Fruit fly (Drosophila melanogaster) whole organism, embryonic: Measurements from ENCODE around the gene CG12728.

Experiments
- Bdp1 ChIP-seq: fragments of 200-800 bp; sonication (Bioruptor generic); optimal IDR thresholded peaks from 3 replicates; lab custom pipeline; 2016; ENCODE audit warnings: missing biosample characterization, missing genetic modification characterization
- CG11247 ChIP-seq: fragments of 200-800 bp; sonication (Bioruptor generic); IDR thresholded peaks from 2 replicates; pipeline ENCODE4 v1.3.6; 2022; ENCODE audit warnings: missing biosample characterization, missing genetic modification characterization
- CG12236 ChIP-seq: fragments of 200-800 bp; sonication (Bioruptor generic); optimal IDR thresholded peaks from 2 replicates; lab custom pipeline; 2016; ENCODE audit warnings: missing biosample characterization, missing genetic modification characterization
- CG12769 ChIP-seq: fragments of 200-800 bp; sonication (Bioruptor generic); optimal IDR thresholded peaks from 2 replicates; lab custom pipeline; 2019; ENCODE audit warnings: missing biosample characterization, mild to moderate bottlenecking, missing genetic modification characterization, moderate library complexity
- CG13296 ChIP-seq: fragments of 200-800 bp; sonication (Bioruptor generic); optimal IDR thresholded peaks from 3 replicates; lab custom pipeline; 2018; ENCODE audit warnings: missing biosample characterization, mild to moderate bottlenecking, missing genetic modification characterization
- CG13424 ChIP-seq: fragments of 200-800 bp; sonication (Bioruptor generic); optimal IDR thresholded peaks from 2 replicates; lab custom pipeline; 2019; ENCODE audit warnings: missing biosample characterization, mild to moderate bottlenecking, missing genetic modification characterization, moderate library complexity
- CG17385 ChIP-seq: fragments of 200-800 bp; sonication (Bioruptor generic); optimal IDR thresholded peaks from 3 replicates; lab custom pipeline; 2018; ENCODE audit warnings: missing biosample characterization, mild to moderate bottlenecking, missing genetic modification characterization
- CG18262 ChIP-seq: fragments of 200-800 bp; optimal IDR thresholded peaks from 3 replicates; lab custom pipeline; 2019; ENCODE audit warnings: missing biosample characterization, mild to moderate bottlenecking, missing genetic modification characterization, moderate library complexity
- CG33213 ChIP-seq: fragments of 200-800 bp; sonication (Bioruptor generic); optimal IDR thresholded peaks from 3 replicates; lab custom pipeline; 2016; ENCODE audit warnings: missing biosample characterization, missing genetic modification characterization
- CG33557 ChIP-seq: fragments of 200-800 bp; sonication (Bioruptor generic); optimal IDR thresholded peaks from 2 replicates; lab custom pipeline; 2019; ENCODE audit warnings: missing biosample characterization, mild to moderate bottlenecking, missing genetic modification characterization, moderate library complexity
- CG3407 ChIP-seq: fragments of 200-800 bp; sonication (Bioruptor generic); optimal IDR thresholded peaks from 2 replicates; lab custom pipeline; 2018; ENCODE audit warnings: missing biosample characterization, mild to moderate bottlenecking, missing genetic modification characterization
- CG34224 ChIP-seq: fragments of 200-800 bp; sonication (Bioruptor generic); IDR thresholded peaks from 3 replicates; pipeline ENCODE4 v1.3.6; 2022; ENCODE audit warnings: missing biosample characterization, missing genetic modification characterization; ENCODE audit not compliant: partially characterized antibody
- CG3726 ChIP-seq: fragments of 200-800 bp; sonication (Bioruptor generic); IDR thresholded peaks from 3 replicates; pipeline ENCODE4, ENCODE4 v1.3.6; 2022; ENCODE audit warnings: missing biosample characterization, missing genetic modification characterization
- CG3847 ChIP-seq: fragments of 200-800 bp; sonication (Bioruptor generic); IDR thresholded peaks from 2 replicates; pipeline ENCODE4 v1.3.6; 2022; ENCODE audit warnings: missing biosample characterization, missing genetic modification characterization
- CG42726 ChIP-seq: fragments of 200-800 bp; sonication (Bioruptor generic); IDR thresholded peaks from 2 replicates; pipeline ENCODE4 v1.3.6; 2022; ENCODE audit warnings: missing biosample characterization, missing genetic modification characterization; ENCODE audit not compliant: partially characterized antibody
- CG6854 ChIP-seq: fragments of 200-800 bp; sonication (Bioruptor generic); optimal IDR thresholded peaks from 3 replicates; lab custom pipeline; 2017; ENCODE audit warnings: missing biosample characterization, mild to moderate bottlenecking, missing genetic modification characterization
- CG7271 ChIP-seq: fragments of 200-800 bp; sonication (Bioruptor generic); optimal IDR thresholded peaks from 2 replicates; lab custom pipeline; 2018; ENCODE audit warnings: missing biosample characterization, mild to moderate bottlenecking, missing genetic modification characterization, moderate library complexity
- CG8924 ChIP-seq: fragments of 200-800 bp; optimal IDR thresholded peaks from 3 replicates; lab custom pipeline; 2019; ENCODE audit warnings: missing biosample characterization, mild to moderate bottlenecking, missing genetic modification characterization, moderate library complexity
- CTCF ChIP-seq: fragments of 200-800 bp; sonication (Bioruptor generic); optimal IDR thresholded peaks from 2 replicates; lab custom pipeline; 2017; ENCODE audit warnings: missing biosample characterization, mild to moderate bottlenecking, missing genetic modification characterization, moderate library complexity
- Eip74EF ChIP-seq, 2 experiments: fragments of 200-800 bp in 1 of 2; fragments of >200 bp in 1 of 2; sonication (Bioruptor generic) in 1 of 2; optimal IDR thresholded peaks; 2 replicates each; lab custom pipeline; 2017 to 2019; ENCODE audit warnings: missing biosample characterization in 2 of 2, missing genetic modification characterization in 2 of 2, mild to moderate bottlenecking in 1 of 2, moderate library complexity in 1 of 2
- HLH4C ChIP-seq: fragments of 200-800 bp; sonication (Bioruptor generic); IDR thresholded peaks from 3 replicates; pipeline ENCODE4 v1.3.6; 2022; ENCODE audit warnings: missing biosample characterization, missing genetic modification characterization; ENCODE audit not compliant: partially characterized antibody
- Hr3 ChIP-seq: fragments of 200-800 bp; sonication (Bioruptor generic); optimal IDR thresholded peaks from 3 replicates; lab custom pipeline; 2016; ENCODE audit warnings: missing biosample characterization, missing genetic modification characterization
- Lim3 ChIP-seq: fragments of 200-800 bp; sonication (Bioruptor generic); IDR thresholded peaks from 2 replicates; pipeline ENCODE4 v1.3.6; 2022; ENCODE audit warnings: missing biosample characterization, missing genetic modification characterization
- Lpt ChIP-seq: fragments of >200 bp; optimal IDR thresholded peaks from 2 replicates; lab custom pipeline; 2018; ENCODE audit warnings: missing biosample characterization, missing genetic modification characterization
- Mes4 ChIP-seq: fragments of 200-800 bp; sonication (Bioruptor generic); optimal IDR thresholded peaks from 2 replicates; lab custom pipeline; 2016; ENCODE audit warnings: missing biosample characterization, missing genetic modification characterization
- NC2α ChIP-seq: fragments of 200-800 bp; sonication (Bioruptor generic); optimal IDR thresholded peaks from 2 replicates; lab custom pipeline; 2016; ENCODE audit warnings: missing biosample characterization, missing genetic modification characterization
- NFAT ChIP-seq: fragments of 200-800 bp; sonication (Bioruptor generic); IDR thresholded peaks from 2 replicates; pipeline ENCODE4 v1.3.6; 2022; ENCODE audit warnings: missing biosample characterization, missing genetic modification characterization
- PHDP ChIP-seq: fragments of 200-800 bp; sonication (Bioruptor generic); optimal IDR thresholded peaks from 3 replicates; lab custom pipeline; 2018; ENCODE audit warnings: missing biosample characterization, mild to moderate bottlenecking, missing genetic modification characterization, moderate library complexity
- Rx ChIP-seq: fragments of 200-800 bp; sonication (Bioruptor generic); IDR thresholded peaks from 2 replicates; pipeline ENCODE4 v1.3.6; 2022; ENCODE audit warnings: missing biosample characterization, missing genetic modification characterization
- Sry-β ChIP-seq: fragments of 200-800 bp; sonication (Bioruptor generic); optimal IDR thresholded peaks from 2 replicates; lab custom pipeline; 2018; ENCODE audit warnings: missing biosample characterization, mild to moderate bottlenecking, missing genetic modification characterization, moderate library complexity
- al ChIP-seq: fragments of 200-800 bp; sonication (Bioruptor generic); IDR thresholded peaks from 2 replicates; pipeline ENCODE4 v1.3.6; 2022; ENCODE audit warnings: missing biosample characterization, missing genetic modification characterization
- bab2 ChIP-seq: fragments of 200-800 bp; sonication (Bioruptor generic); optimal IDR thresholded peaks from 2 replicates; lab custom pipeline; 2016; ENCODE audit warnings: missing biosample characterization, missing genetic modification characterization
- cato ChIP-seq: fragments of 200-800 bp; sonication (Bioruptor generic); optimal IDR thresholded peaks from 2 replicates; lab custom pipeline; 2016; ENCODE audit warnings: missing biosample characterization, missing genetic modification characterization, borderline replicate concordance
- chn ChIP-seq: fragments of 200-800 bp; sonication (Bioruptor generic); optimal IDR thresholded peaks from 2 replicates; lab custom pipeline; 2016; ENCODE audit warnings: missing biosample characterization, missing genetic modification characterization
- crc ChIP-seq: fragments of 200-800 bp; sonication (Bioruptor generic); optimal IDR thresholded peaks from 2 replicates; lab custom pipeline; 2016; ENCODE audit warnings: missing biosample characterization, missing genetic modification characterization
- da ChIP-seq: fragments of 200-800 bp; sonication (Bioruptor generic); optimal IDR thresholded peaks from 2 replicates; lab custom pipeline; 2016; ENCODE audit warnings: missing biosample characterization, missing genetic modification characterization
- eve ChIP-seq, 2 experiments: fragments of >200 bp; optimal IDR thresholded peaks; 2 replicates each; lab custom pipeline; 2017; ENCODE audit warnings: missing biosample characterization in 2 of 2, missing genetic modification characterization in 2 of 2
- jing ChIP-seq: fragments of 200-800 bp; sonication (Bioruptor generic); optimal IDR thresholded peaks from 2 replicates; lab custom pipeline; 2018; ENCODE audit warnings: missing biosample characterization, mild to moderate bottlenecking, missing genetic modification characterization
- knrl ChIP-seq: fragments of 200-800 bp; sonication (Bioruptor generic); IDR thresholded peaks from 3 replicates; pipeline ENCODE4 v1.3.6; 2022; ENCODE audit warnings: missing biosample characterization, missing genetic modification characterization; ENCODE audit not compliant: partially characterized antibody
- lilli ChIP-seq: fragments of 200-800 bp; sonication (Bioruptor generic); optimal IDR thresholded peaks from 3 replicates; lab custom pipeline; 2016; ENCODE audit warnings: missing biosample characterization, missing genetic modification characterization
- lmd ChIP-seq: fragments of 200-800 bp; sonication (Bioruptor generic); IDR thresholded peaks from 2 replicates; pipeline ENCODE4 v1.3.6; 2022; ENCODE audit warnings: missing biosample characterization, missing genetic modification characterization
- nerfin-2 ChIP-seq: fragments of 200-800 bp; sonication (Bioruptor generic); IDR thresholded peaks from 2 replicates; pipeline ENCODE4 v1.3.6; 2022; ENCODE audit warnings: missing biosample characterization, missing genetic modification characterization; ENCODE audit not compliant: partially characterized antibody
- onecut ChIP-seq: fragments of 200-800 bp; sonication (Bioruptor generic); IDR thresholded peaks from 2 replicates; pipeline ENCODE4 v1.3.6; 2022; ENCODE audit warnings: missing biosample characterization, missing genetic modification characterization
- ranshi ChIP-seq: fragments of 200-800 bp; sonication (Bioruptor generic); IDR thresholded peaks from 2 replicates; pipeline ENCODE4 v1.3.6; 2022; ENCODE audit warnings: missing biosample characterization, missing genetic modification characterization
- sim ChIP-seq: fragments of 200-800 bp; sonication (Bioruptor generic); IDR thresholded peaks from 2 replicates; pipeline ENCODE4 v1.3.6; 2022; ENCODE audit warnings: missing biosample characterization, missing genetic modification characterization
- stc ChIP-seq: fragments of 200-800 bp; sonication (Bioruptor generic); IDR thresholded peaks from 2 replicates; pipeline ENCODE4 v1.3.6; 2022; ENCODE audit warnings: missing biosample characterization, missing genetic modification characterization
- stwl ChIP-seq: fragments of 200-800 bp; sonication (Bioruptor generic); optimal IDR thresholded peaks from 3 replicates; lab custom pipeline; 2018; ENCODE audit warnings: missing biosample characterization, mild to moderate bottlenecking, missing genetic modification characterization, moderate library complexity
- tna ChIP-seq: fragments of 200-800 bp; sonication (Bioruptor generic); IDR thresholded peaks from 2 replicates; pipeline ENCODE4 v1.3.6; 2022; ENCODE audit warnings: missing biosample characterization, missing genetic modification characterization; ENCODE audit not compliant: partially characterized antibody
- unpg ChIP-seq: fragments of 200-800 bp; sonication (Bioruptor generic); optimal IDR thresholded peaks from 3 replicates; lab custom pipeline; 2018; ENCODE audit warnings: missing biosample characterization, mild to moderate bottlenecking, missing genetic modification characterization, moderate library complexity
- z ChIP-seq: fragments of 200-800 bp; sonication (Bioruptor generic); IDR thresholded peaks from 3 replicates; pipeline ENCODE4 v1.3.6; 2022; ENCODE audit warnings: missing biosample characterization, missing genetic modification characterization
- zfh2 ChIP-seq: fragments of 200-800 bp; sonication (Bioruptor generic); optimal IDR thresholded peaks from 2 replicates; lab custom pipeline; 2016; ENCODE audit warnings: missing biosample characterization, missing genetic modification characterization

CG12728 gene

dm6 chrX:5968094-5968723, 25.8 kb downstream of the CG12728 start (continued):
- no peak for TF ChIP-seq CTCF (GFP tag; lab: Kevin White, UChicago)
- TF ChIP-seq knrl (GFP tag; lab: Robert Waterston, UW), result no peak
- TF ChIP-seq stc (GFP tag; lab: Robert Waterston, UW), result peak; percentile 54; the same call in 1 of the 2 replicates
- TF ChIP-seq PHDP, result peak; percentile 0
- TF ChIP-seq Sry-β (GFP tag; lab: Kevin White, UChicago), result no peak
- TF ChIP-seq chn, result peak; percentile 11
- TF ChIP-seq CG6854 (GFP tag; lab: Kevin White, UChicago), result no peak
- peak; percentile 24; the same call in 1 of the 2 replicates for TF ChIP-seq onecut
- no peak for TF ChIP-seq Lim3 (GFP tag; lab: Robert Waterston, UW)
- peak; percentile 38; the same call in 1 of the 2 replicates for TF ChIP-seq lmd (GFP tag; lab: Robert Waterston, UW)
- no peak for TF ChIP-seq Bdp1 (GFP tag; lab: Kevin White, UChicago)
- TF ChIP-seq CG3407 (GFP tag; lab: Kevin White, UChicago), result peak; percentile 8
- TF ChIP-seq zfh2, result no peak
- TF ChIP-seq CG8924 (tag; lab: Kevin White, UChicago), result peak; percentile 9
- TF ChIP-seq CG34224 (GFP tag; lab: Robert Waterston, UW), result no peak
- no peak for TF ChIP-seq sim (GFP tag; lab: Robert Waterston, UW)
- peak in 1 of 2 experiments; percentile 38 for TF ChIP-seq eve (GFP tag; optimal IDR thresholded peaks at IDR 0.05; lab: Kevin White, UChicago)
- TF ChIP-seq CG12769, result no peak
- no peak for TF ChIP-seq da (GFP tag; lab: Kevin White, UChicago)
- TF ChIP-seq z, result 0 out of 3 replicates have a peak, but pooled peaks have one; percentile 5
- no peak for TF ChIP-seq Lpt (GFP tag; lab: Kevin White, UChicago)
- TF ChIP-seq CG33557 (GFP tag; lab: Kevin White, UChicago), result no peak
- TF ChIP-seq cato (GFP tag; lab: Kevin White, UChicago), result no peak
- TF ChIP-seq CG11247 (GFP tag; lab: Robert Waterston, UW), result peak; percentile 15; the same call in 1 of the 2 replicates
- TF ChIP-seq Eip74EF (GFP tag; optimal IDR thresholded peaks at IDR 0.05; lab: Kevin White, UChicago), result no peak
- no peak for TF ChIP-seq HLH4C (GFP tag; lab: Robert Waterston, UW)
- peak; percentile 65 for TF ChIP-seq CG18262 (tag; lab: Kevin White, UChicago)
- no peak for TF ChIP-seq jing (GFP tag; lab: Kevin White, UChicago)
- TF ChIP-seq CG33213 (GFP tag; lab: Kevin White, UChicago), result no peak
- TF ChIP-seq Rx, result 0 out of 2 replicates have a peak, but pooled peaks have one; percentile 16
- no peak for TF ChIP-seq CG12236 (GFP tag; lab: Kevin White, UChicago)
- no peak for TF ChIP-seq nerfin-2 (GFP tag; lab: Robert Waterston, UW)
- no peak for TF ChIP-seq tna (GFP tag; lab: Robert Waterston, UW)
- no peak for TF ChIP-seq NC2α (GFP tag; lab: Kevin White, UChicago)
- TF ChIP-seq CG3726 (GFP tag; lab: Robert Waterston, UW), result no peak
- peak; percentile 6 for TF ChIP-seq CG17385
- TF ChIP-seq stwl (tag; lab: Kevin White, UChicago), result no peak
- peak; percentile 56 for TF ChIP-seq unpg (GFP tag; lab: Kevin White, UChicago)
- peak; percentile 31 for TF ChIP-seq bab2
- no peak for TF ChIP-seq ranshi (GFP tag; lab: Robert Waterston, UW)
- no peak for TF ChIP-seq CG42726 (GFP tag; lab: Robert Waterston, UW)
- no peak for TF ChIP-seq Mes4
- no peak for TF ChIP-seq CG3847
- TF ChIP-seq Hr3, result no peak
- no peak for TF ChIP-seq CG7271 (tag; lab: Kevin White, UChicago)
- TF ChIP-seq crc (GFP tag; lab: Kevin White, UChicago), result no peak
- TF ChIP-seq al (GFP tag; lab: Robert Waterston, UW), result no peak
- no peak for TF ChIP-seq lilli (GFP tag; lab: Kevin White, UChicago)
- no peak for TF ChIP-seq NFAT (GFP tag; lab: Robert Waterston, UW)
- TF ChIP-seq CG13296 (GFP tag; lab: Kevin White, UChicago), result no peak
- TF ChIP-seq CG13424, result no peak
